Fruit fly (Drosophila melanogaster): ENCODE results near the gene wol.

Gene wol

DNA sequence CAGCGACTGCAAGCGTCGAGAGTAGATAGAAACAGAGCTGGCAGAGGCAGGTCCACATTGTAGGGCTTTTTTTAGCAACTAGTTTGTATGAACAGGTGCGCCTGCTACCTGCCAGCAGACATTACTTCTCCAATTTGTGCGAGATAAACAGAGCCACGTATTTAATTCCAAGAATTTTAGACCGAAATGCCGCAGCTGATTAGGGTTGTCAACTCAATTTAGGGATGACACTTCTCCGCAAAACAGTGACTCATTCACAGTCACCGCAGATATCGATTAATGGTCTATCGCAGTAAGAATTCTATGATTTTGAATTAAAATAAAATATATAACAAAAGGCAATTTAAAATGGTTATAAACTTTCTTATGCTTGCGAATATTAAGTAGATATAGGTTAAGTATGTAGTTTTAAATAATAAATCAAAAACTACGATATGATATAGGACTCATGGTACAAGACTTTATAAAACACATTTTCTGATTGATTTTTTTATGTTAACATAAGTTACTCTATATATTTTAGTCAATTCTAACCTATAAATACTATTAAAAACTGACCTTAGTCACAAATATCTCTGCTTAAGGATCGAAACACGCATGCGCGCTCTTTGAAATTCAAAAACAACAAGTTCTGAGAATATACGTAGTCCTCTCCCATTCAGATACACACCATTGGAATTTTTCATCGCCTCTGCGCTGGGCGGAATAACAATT, at the start of gene wol, which contains the start of gene Scgalpha:
TSS of gene wol (minus strand) at position 220 of the 714 bp plus-strand sequence.
TSS of gene Scgalpha (plus strand) at position 664 of the 714 bp plus-strand sequence.
- TF ChIP-seq esn (GFP tag; optimal IDR thresholded peaks at IDR 0.05) (peak; percentile 0), CG6854 (GFP tag; optimal IDR thresholded peaks at IDR 0.05) (no peak)

DNA sequence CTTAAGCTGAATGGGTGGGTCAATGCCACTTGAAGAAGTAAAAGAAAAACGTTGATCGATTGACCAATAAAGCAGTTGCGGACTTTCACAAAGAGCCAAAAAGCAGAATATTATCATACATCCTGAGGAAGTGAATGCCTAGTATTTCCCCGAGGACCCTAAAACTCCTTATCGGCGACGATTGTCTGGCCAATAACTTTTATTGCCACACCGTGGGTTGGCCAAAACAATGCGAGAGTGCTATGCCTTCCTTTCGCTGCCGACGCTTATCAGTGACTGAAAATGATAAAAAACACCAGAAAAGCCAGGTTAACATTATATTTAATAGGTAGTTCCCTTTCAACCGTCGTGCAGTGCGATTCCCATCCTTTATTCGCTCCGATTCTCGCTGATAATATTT, 49.1 kb upstream of the wol start, which contains the start of gene Mur29B:
TSS of gene Mur29B (plus strand) at position 324 of the 400 bp plus-strand sequence.
- TF ChIP-seq vri (GFP tag; optimal IDR thresholded peaks at IDR 0.05) = peak; percentile 50
- no peak for TF ChIP-seq Blimp-1 (GFP tag; optimal IDR thresholded peaks at IDR 0.05)

DNA sequence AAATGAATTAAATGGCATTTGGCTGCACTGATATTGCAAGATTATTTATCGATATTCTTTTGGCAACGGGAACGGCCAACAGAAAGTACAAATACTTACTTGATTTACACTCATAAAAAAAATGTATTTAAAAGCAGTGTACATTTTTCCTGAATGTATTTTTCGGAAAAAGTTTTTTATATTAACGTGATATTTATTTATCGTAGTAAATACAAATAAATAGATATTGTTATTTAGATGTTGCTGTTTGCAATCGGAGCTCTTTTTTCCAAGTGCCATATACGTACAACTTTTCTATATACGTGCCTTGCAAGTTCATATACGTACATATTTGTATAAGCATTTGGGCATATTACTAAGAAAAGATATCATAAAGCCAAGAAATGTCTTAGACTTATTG, 48.5 kb upstream of the wol start:
- TF ChIP-seq cyc (GFP tag; optimal IDR thresholded peaks at IDR 0.05) = peak; percentile 21
- no peak for TF ChIP-seq CG8319 (GFP tag; optimal IDR thresholded peaks at IDR 0.05)
- no peak for TF ChIP-seq Hr39 (GFP tag; optimal IDR thresholded peaks at IDR 0.05)
- TF ChIP-seq svp (GFP tag) = peak; percentile 51
- no peak for TF ChIP-seq CG11294 (GFP tag; IDR thresholded peaks at IDR 0.05)
- no peak for TF ChIP-seq Eip93F (GFP tag; optimal IDR thresholded peaks at IDR 0.05)
- no peak for TF ChIP-seq vri (GFP tag; optimal IDR thresholded peaks at IDR 0.05)
- no peak for TF ChIP-seq CG7368 (GFP tag; optimal IDR thresholded peaks at IDR 0.05)
- peak; percentile 26 for TF ChIP-seq topi (GFP tag; optimal IDR thresholded peaks at IDR 0.05)
- no peak for TF ChIP-seq dac (GFP tag; optimal IDR thresholded peaks at IDR 0.05)
- no peak for TF ChIP-seq CG6792 (GFP tag; optimal IDR thresholded peaks at IDR 0.05)
- no peak for TF ChIP-seq dsx (GFP tag; optimal IDR thresholded peaks at IDR 0.05; ENCODE audit: poor library complexity, severe bottlenecking)
- TF ChIP-seq fd59A (GFP tag; optimal IDR thresholded peaks at IDR 0.05) = no peak
- TF ChIP-seq CG8632 (GFP tag; optimal IDR thresholded peaks at IDR 0.05) = no peak
- TF ChIP-seq Met (GFP tag; optimal IDR thresholded peaks at IDR 0.05) = peak; percentile 31

DNA sequence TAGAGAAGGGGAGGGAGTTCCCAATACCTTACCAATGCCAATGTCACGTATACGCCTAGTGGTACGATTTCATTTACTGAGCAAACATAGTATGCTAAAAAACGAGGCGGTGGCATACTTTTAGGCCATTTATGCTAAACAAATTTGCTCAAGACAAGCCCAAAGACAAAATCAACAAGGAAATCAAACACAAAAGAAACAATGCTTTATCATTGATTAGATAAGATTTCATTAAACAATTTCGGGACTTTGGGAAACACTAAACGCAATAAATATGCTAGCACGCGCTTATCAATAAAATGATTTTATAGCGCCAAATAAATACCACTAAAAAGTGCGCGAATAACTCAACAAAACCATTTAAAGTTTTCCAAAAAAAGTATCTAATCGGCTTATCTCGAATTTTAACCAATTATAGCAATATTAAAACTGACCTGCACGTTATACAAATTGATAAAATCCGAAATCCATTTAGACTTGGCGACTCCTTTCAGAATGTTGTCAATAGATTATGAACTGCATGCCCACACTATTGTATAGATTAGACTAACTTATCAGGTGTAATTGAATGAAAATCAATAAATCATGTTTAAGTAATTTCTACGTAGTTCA, 47.9 kb upstream of the wol start:
- TF ChIP-seq CG3032 (tag; optimal IDR thresholded peaks at IDR 0.05) (no peak), fkh (GFP tag; optimal IDR thresholded peaks at IDR 0.05) (peak; percentile 74), vri (GFP tag; optimal IDR thresholded peaks at IDR 0.05) (peak; percentile 28)

DNA sequence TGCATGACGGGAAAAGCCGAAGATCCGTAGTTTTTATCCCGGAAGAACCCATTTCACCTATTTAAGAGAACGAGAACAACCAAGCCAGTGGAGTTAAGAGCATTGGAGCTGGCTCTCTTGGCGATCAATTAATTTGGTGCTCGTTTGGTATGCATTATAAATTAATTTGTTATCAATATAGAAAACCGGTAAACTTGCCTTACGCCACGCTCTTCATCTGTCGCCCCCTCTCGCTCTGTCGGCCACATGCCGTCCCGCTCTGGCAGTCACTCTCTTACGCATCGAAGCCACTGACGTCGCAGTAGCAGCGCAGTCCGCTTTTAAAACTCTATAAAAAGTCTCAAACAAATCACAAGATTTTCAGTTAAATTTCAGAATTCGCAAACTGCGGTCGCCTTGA, 43.5 kb upstream of the wol start, which contains the start of gene CG7778:
TSS of gene CG7778 (plus strand) at position 361 of the 400 bp plus-strand sequence.
- TF ChIP-seq CG11294 (GFP tag; IDR thresholded peaks at IDR 0.05) (no peak), Eip78C (GFP tag) (peak; percentile 0)

DNA sequence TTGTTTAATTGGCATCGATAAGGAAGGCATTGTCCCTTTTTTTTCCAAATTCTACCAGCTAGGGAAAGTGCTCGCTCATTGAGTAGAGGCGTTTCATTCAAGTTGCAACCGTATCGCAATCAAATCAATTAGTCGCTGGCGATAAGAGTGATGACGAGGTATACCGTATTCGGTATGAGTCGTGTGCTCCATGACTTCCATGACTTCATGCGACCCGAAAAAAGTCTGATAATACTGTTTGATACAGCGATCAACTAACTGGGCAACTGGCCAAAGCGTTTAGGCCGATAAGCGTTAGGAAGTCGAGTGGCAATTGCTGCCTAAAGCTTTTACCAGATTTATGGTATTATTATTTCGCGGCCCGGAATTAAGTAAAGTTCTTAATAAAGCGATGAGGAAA, 41.8 kb upstream of the wol start:
- TF ChIP-seq svp (GFP tag) = peak; percentile 84
- peak; percentile 70 for TF ChIP-seq vri (GFP tag; optimal IDR thresholded peaks at IDR 0.05)
- TF ChIP-seq Ets21C (GFP tag; optimal IDR thresholded peaks at IDR 0.05) = no peak

DNA sequence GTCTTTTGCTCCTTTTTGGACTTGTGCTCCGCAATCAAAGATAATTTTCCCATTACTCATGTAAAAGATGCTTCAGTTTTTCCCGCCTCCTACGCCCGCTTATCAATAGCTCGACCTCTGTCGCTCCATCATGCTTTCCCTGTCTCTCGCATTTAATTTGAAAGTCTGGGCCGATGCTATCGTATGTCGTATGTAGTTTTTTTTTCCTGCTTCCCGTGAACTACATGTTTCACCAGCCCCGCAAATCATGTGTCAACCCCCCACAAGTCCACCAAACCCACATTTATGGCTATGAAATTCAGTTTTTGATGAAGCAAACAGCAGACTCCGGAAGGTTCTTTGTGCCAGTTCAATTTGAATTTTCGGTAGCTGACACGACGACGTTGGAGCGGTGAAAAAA, 39.6 kb upstream of the wol start, which contains the start of gene CG14273:
TSS of gene CG14273 (plus strand) at position 301 of the 400 bp plus-strand sequence.
- TF ChIP-seq Sox102F (GFP tag; optimal IDR thresholded peaks at IDR 0.05) (no peak), vri (GFP tag; optimal IDR thresholded peaks at IDR 0.05) (no peak), CG7368 (GFP tag; optimal IDR thresholded peaks at IDR 0.05) (no peak), Hr4 (GFP tag; optimal IDR thresholded peaks at IDR 0.05) (no peak), dac (GFP tag; optimal IDR thresholded peaks at IDR 0.05) (no peak)

Measured in whole organism, prepupa.